Worm (Caenorhabditis elegans): ENCODE measurements around the gene ncx-7.

DNA sequence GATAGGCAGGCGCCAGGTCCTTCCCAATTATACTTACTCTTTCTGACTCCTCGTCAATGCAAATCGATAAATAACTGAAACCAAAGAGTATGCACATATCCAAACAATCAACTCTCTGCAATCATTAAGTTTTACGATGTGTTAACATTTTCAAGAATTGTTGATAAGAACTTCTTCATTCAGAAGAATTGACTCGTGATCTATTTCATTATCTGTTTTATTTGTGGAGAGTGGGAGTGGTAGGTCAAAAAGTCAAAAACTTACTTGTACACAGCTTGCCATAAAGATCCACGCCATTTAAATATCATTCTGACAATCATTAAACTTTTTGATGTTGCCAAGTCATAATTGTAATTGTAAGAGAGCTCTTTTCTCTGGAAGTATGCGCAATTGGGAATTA is 30.7 kb downstream of the ncx-7 start:
- no peak for TF ChIP-seq tbx-2 (tag; optimal IDR thresholded peaks at IDR 0.05)
- no peak for TF ChIP-seq ahr-1 (tag; optimal IDR thresholded peaks at IDR 0.05)
- TF ChIP-seq fkh-10 (GFP tag; optimal IDR thresholded peaks at IDR 0.05), result no peak
- TF ChIP-seq pax-1 (tag; optimal IDR thresholded peaks at IDR 0.05), result no peak
